Worm (Caenorhabditis elegans) whole organism, late embryonic: ENCODE data around the gene Y62H9A.7.

Experiments
- Y22D7AL.16 ChIP-seq: sonication (generic microtip); optimal IDR thresholded peaks from 2 replicates; lab custom pipeline; 2016; ENCODE audit warnings: missing genetic modification characterization, missing compliant biosample characterization
- dve-1 ChIP-seq: sonication (generic microtip); optimal IDR thresholded peaks from 2 replicates; lab custom pipeline; 2017; ENCODE audit warnings: antibody characterized with exemption, mild to moderate bottlenecking, missing genetic modification characterization, missing compliant biosample characterization
- fkh-10 ChIP-seq: fragments of 150-350 bp; optimal IDR thresholded peaks from 2 replicates; lab custom pipeline; 2014; ENCODE audit warnings: missing biosample characterization, missing genetic modification reagents, missing genetic modification characterization
- pag-3 ChIP-seq: sonication (generic microtip); optimal IDR thresholded peaks from 2 replicates; lab custom pipeline; 2016; ENCODE audit warnings: missing compliant biosample characterization, missing genetic modification characterization, borderline replicate concordance
- pha-4 ChIP-seq: fragments of 150-350 bp; optimal IDR thresholded peaks from 2 replicates; lab custom pipeline; 2018; ENCODE audit warnings: missing biosample characterization, missing genetic modification reagents, missing genetic modification characterization
- tbx-2 ChIP-seq: sonication (generic microtip); optimal IDR thresholded peaks from 2 replicates; lab custom pipeline; 2016; ENCODE audit warnings: missing genetic modification characterization, missing compliant biosample characterization

DNA sequence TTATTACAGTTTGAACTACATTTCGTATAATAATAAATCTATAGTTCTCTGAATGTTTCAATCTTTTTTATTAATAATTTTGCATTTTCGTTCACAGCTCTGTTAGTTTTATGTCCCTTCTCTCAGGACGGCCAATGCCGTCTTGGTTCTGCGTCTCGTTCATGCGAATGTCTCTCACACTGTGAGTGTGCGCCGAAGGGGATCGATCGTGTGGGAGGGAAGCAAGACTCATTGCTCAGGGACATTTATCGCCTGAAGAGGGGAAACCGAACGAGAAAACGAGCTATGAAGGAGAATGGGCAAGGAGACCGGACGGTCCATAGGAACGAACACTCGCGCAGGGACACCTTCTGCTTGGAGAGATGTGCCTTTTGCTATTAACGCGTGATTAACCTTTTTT lies 13.6 kb upstream of the Y62H9A.7 start:
- TF ChIP-seq Y22D7AL.16 (tag; lab: Kevin White, UChicago): no peak
- no peak for TF ChIP-seq tbx-2 (tag; lab: Kevin White, UChicago)
- no peak for TF ChIP-seq fkh-10 (GFP tag; lab: Kevin White, UChicago)
- no peak for TF ChIP-seq pha-4 (tag; lab: Kevin White, UChicago)
- TF ChIP-seq pag-3 (tag; lab: Kevin White, UChicago): no peak
- no peak for TF ChIP-seq dve-1 (tag; lab: Kevin White, UChicago)
